Fruit fly (Drosophila melanogaster): ENCODE results near the gene Ucp4C.
A peak's percentile ranks its signal among the peaks of the same experiment; 100 is the strongest.

Ucp4C gene

dm6 chr2L:5999247-5999646 is 30.9 kb downstream of the Ucp4C start, which contains the start of gene Kdm5 (continued):
- TF ChIP-seq Nf-YC (tag; optimal IDR thresholded peaks at IDR 0.05) (peak; percentile 68), CG10565 (GFP tag; optimal IDR thresholded peaks at IDR 0.05) (no peak), CG10979 (tag; optimal IDR thresholded peaks at IDR 0.05) (no peak), Dref (GFP tag; IDR thresholded peaks at IDR 0.05) (peak; percentile 50; the same call in 1 of the 2 replicates), CG2875 (GFP tag; optimal IDR thresholded peaks at IDR 0.05) (no peak), C15 (GFP tag; IDR thresholded peaks at IDR 0.05) (no peak), bcd (GFP tag; optimal IDR thresholded peaks at IDR 0.05) (peak; percentile 52), CG18764 (GFP tag; optimal IDR thresholded peaks at IDR 0.05) (no peak), Fer2 (tag; optimal IDR thresholded peaks at IDR 0.05) (no peak), unpg (GFP tag; optimal IDR thresholded peaks at IDR 0.05) (no peak), CG14014 (GFP tag; IDR thresholded peaks at IDR 0.05) (0 out of 2 replicates have a peak, but pooled peaks have one; percentile 7), CG12659 (GFP tag; optimal IDR thresholded peaks at IDR 0.05) (peak; percentile 76), CG11085 (GFP tag; IDR thresholded peaks at IDR 0.05) (no peak), wdn (GFP tag; IDR thresholded peaks at IDR 0.05) (no peak), CHES-1-like (GFP tag; optimal IDR thresholded peaks at IDR 0.05) (peak; percentile 56), Abd-B (GFP tag; optimal IDR thresholded peaks at IDR 0.05) (no peak), CG6254 (GFP tag; optimal IDR thresholded peaks at IDR 0.05) (no peak), CG17385 (GFP tag; optimal IDR thresholded peaks at IDR 0.05) (no peak), cas (GFP tag; IDR thresholded peaks at IDR 0.05) (no peak), pros (GFP tag; optimal IDR thresholded peaks at IDR 0.05) (no peak), CG2712 (tag; optimal IDR thresholded peaks at IDR 0.05) (peak; percentile 24), CG15601 (tag; optimal IDR thresholded peaks at IDR 0.05) (peak; percentile 1), CG3995 (GFP tag; optimal IDR thresholded peaks at IDR 0.05) (no peak), ap (GFP tag; IDR thresholded peaks at IDR 0.05) (no peak), so (GFP tag; IDR thresholded peaks at IDR 0.05) (no peak), CG8359 (GFP tag; optimal IDR thresholded peaks at IDR 0.05; ENCODE audit: borderline replicate concordance) (peak; percentile 16), bsh (GFP tag; optimal IDR thresholded peaks at IDR 0.05) (no peak), CG11247 (GFP tag; IDR thresholded peaks at IDR 0.05) (peak; percentile 41; the same call in 1 of the 2 replicates), mirr (GFP tag; optimal IDR thresholded peaks at IDR 0.05) (peak; percentile 56), insv (GFP tag; optimal IDR thresholded peaks at IDR 0.05) (peak in 1 of 2 experiments; percentile 27), Hr39 (optimal IDR thresholded peaks at IDR 0.05) (no peak), Hmx (GFP tag; optimal IDR thresholded peaks at IDR 0.05) (no peak), CG11504 (tag; optimal IDR thresholded peaks at IDR 0.05) (peak; percentile 37), zen2 (GFP tag; IDR thresholded peaks at IDR 0.05; ENCODE audit: partially characterized antibody) (no peak), Trl (optimal IDR thresholded peaks at IDR 0.05) (no peak), Trl (GFP tag; optimal IDR thresholded peaks at IDR 0.05) (no peak), peb (GFP tag; IDR thresholded peaks at IDR 0.05) (no peak), oc (tag; optimal IDR thresholded peaks at IDR 0.05) (no peak), wor (GFP tag; IDR thresholded peaks at IDR 0.05) (no peak), CG10209 (GFP tag; optimal IDR thresholded peaks at IDR 0.05) (no peak), Adf1 (GFP tag; IDR thresholded peaks at IDR 0.05) (0 out of 2 replicates have a peak, but pooled peaks have one; percentile 27), CG12942 (GFP tag; optimal IDR thresholded peaks at IDR 0.05) (no peak), CG12744 (GFP tag; optimal IDR thresholded peaks at IDR 0.05) (no peak), Hr51 (GFP tag; optimal IDR thresholded peaks at IDR 0.05) (peak in 1 of 2 experiments; percentile 2), CG3281 (GFP tag; optimal IDR thresholded peaks at IDR 0.05) (peak; percentile 51), CG2889 (GFP tag; IDR thresholded peaks at IDR 0.05) (no peak), CG1832 (GFP tag; optimal IDR thresholded peaks at IDR 0.05) (no peak), CG16813 (GFP tag; IDR thresholded peaks at IDR 0.05; ENCODE audit: partially characterized antibody) (0 out of 3 replicates have a peak, but pooled peaks have one; percentile 36), CG31388 (GFP tag; optimal IDR thresholded peaks at IDR 0.05) (no peak), Antp (GFP tag; optimal IDR thresholded peaks at IDR 0.05) (no peak), CG17912 (GFP tag; optimal IDR thresholded peaks at IDR 0.05) (no peak)
